Worm (Caenorhabditis elegans) whole organism, young adult: ENCODE results near the gene fbxa-152.
"Not testable (repeated sequence)": the region's sequence is repeated elsewhere in the genome, so short reads cannot be mapped to it uniquely, and the experiment has no call there.

Experiments
- B0261.1 ChIP-seq: sonication (generic microtip); optimal IDR thresholded peaks from 2 replicates; lab custom pipeline; 2016; ENCODE audit warnings: mild to moderate bottlenecking, missing genetic modification characterization, moderate library complexity, missing compliant biosample characterization
- C17E4.6 ChIP-seq: fragments of 200-800 bp; sonication (Bioruptor generic); IDR thresholded peaks from 2 replicates; pipeline ENCODE4 v1.3.6; 2022; ENCODE audit warnings: missing genetic modification reagents, missing genetic modification characterization, missing compliant biosample characterization
- F10E7.11 ChIP-seq: sonication (generic microtip); optimal IDR thresholded peaks from 2 replicates; lab custom pipeline; 2017; ENCODE audit warnings: mild to moderate bottlenecking, missing genetic modification characterization, moderate library complexity, missing compliant biosample characterization
- F22D6.2 ChIP-seq: sonication (generic microtip); optimal IDR thresholded peaks from 2 replicates; lab custom pipeline; 2016; ENCODE audit warnings: mild to moderate bottlenecking, missing genetic modification characterization, missing compliant biosample characterization
- F52B5.7 ChIP-seq: sonication (generic microtip); optimal IDR thresholded peaks from 2 replicates; lab custom pipeline; 2016; ENCODE audit warnings: mild to moderate bottlenecking, missing genetic modification characterization, missing compliant biosample characterization
- F57A8.1 ChIP-seq: fragments of 200-800 bp; sonication (Bioruptor generic); optimal IDR thresholded peaks from 2 replicates; lab custom pipeline; 2018; ENCODE audit warnings: mild to moderate bottlenecking, missing genetic modification characterization, moderate library complexity, missing compliant biosample characterization
- F57C9.4 ChIP-seq: sonication (generic microtip); optimal IDR thresholded peaks from 2 replicates; lab custom pipeline; 2017; ENCODE audit warnings: mild to moderate bottlenecking, missing genetic modification characterization, missing compliant biosample characterization
- K11D2.4 ChIP-seq: fragments of 200-800 bp; sonication (Bioruptor generic); IDR thresholded peaks from 2 replicates; pipeline ENCODE4 v1.3.6; 2022; ENCODE audit warnings: missing genetic modification reagents, missing genetic modification characterization, missing compliant biosample characterization
- Y53F4B.3 ChIP-seq: fragments of 200-800 bp; sonication (Bioruptor generic); IDR thresholded peaks from 2 replicates; pipeline ENCODE4 v1.3.6; 2022; ENCODE audit warnings: missing genetic modification reagents, missing genetic modification characterization, missing compliant biosample characterization
- Y56A3A.18 ChIP-seq: fragments of 200-800 bp; sonication (Bioruptor generic); IDR thresholded peaks from 2 replicates; pipeline ENCODE4 v1.3.6; 2022; ENCODE audit warnings: missing genetic modification reagents, missing genetic modification characterization, missing compliant biosample characterization
- ZK185.1 ChIP-seq: sonication (generic microtip); optimal IDR thresholded peaks from 2 replicates; lab custom pipeline; 2016; ENCODE audit warnings: mild to moderate bottlenecking, missing genetic modification characterization, missing compliant biosample characterization; ENCODE audit not compliant: poor library complexity, severe bottlenecking
- aptf-2 ChIP-seq: fragments of 200-800 bp; sonication (Bioruptor generic); conservative IDR thresholded peaks from 2 replicates; pipeline ENCODE4 v1.3.6; 2022; ENCODE audit warnings: missing genetic modification reagents, missing genetic modification characterization, missing compliant biosample characterization
- aptf-3 ChIP-seq: fragments of 200-800 bp; sonication (Bioruptor generic); IDR thresholded peaks from 2 replicates; pipeline ENCODE4 v1.3.6; 2022; ENCODE audit warnings: missing genetic modification characterization, missing compliant biosample characterization
- atf-7 ChIP-seq: sonication (generic microtip); optimal IDR thresholded peaks from 2 replicates; lab custom pipeline; 2017; ENCODE audit warnings: mild to moderate bottlenecking, missing genetic modification characterization, missing compliant biosample characterization
- attf-5 ChIP-seq: fragments of 200-800 bp; sonication (Bioruptor generic); optimal IDR thresholded peaks from 2 replicates; lab custom pipeline; 2018; ENCODE audit warnings: mild to moderate bottlenecking, missing genetic modification characterization, missing compliant biosample characterization
- ceh-100 ChIP-seq: fragments of 200-800 bp; sonication (Bioruptor generic); IDR thresholded peaks from 2 replicates; pipeline ENCODE4 v1.3.6; 2022; ENCODE audit warnings: missing genetic modification reagents, missing genetic modification characterization, missing compliant biosample characterization
- ceh-27 ChIP-seq: fragments of 200-800 bp; sonication (Bioruptor generic); optimal IDR thresholded peaks from 2 replicates; lab custom pipeline; 2018; ENCODE audit warnings: mild to moderate bottlenecking, missing genetic modification characterization, moderate library complexity, missing compliant biosample characterization
- ceh-58 ChIP-seq: fragments of 200-800 bp; sonication (Bioruptor generic); IDR thresholded peaks from 2 replicates; pipeline ENCODE4 v1.3.6; 2022; ENCODE audit warnings: missing genetic modification characterization, missing compliant biosample characterization
- ceh-79 ChIP-seq: sonication (generic microtip); optimal IDR thresholded peaks from 2 replicates; lab custom pipeline; 2017; ENCODE audit warnings: mild to moderate bottlenecking, missing genetic modification characterization, missing compliant biosample characterization
- chd-7 ChIP-seq: sonication (generic microtip); optimal IDR thresholded peaks from 2 replicates; lab custom pipeline; 2016; ENCODE audit warnings: mild to moderate bottlenecking, missing genetic modification characterization, moderate library complexity, missing compliant biosample characterization
- die-1 ChIP-seq: sonication (generic microtip); optimal IDR thresholded peaks from 2 replicates; lab custom pipeline; 2016; ENCODE audit warnings: missing genotype, mild to moderate bottlenecking, missing genetic modification characterization, missing compliant biosample characterization
- gei-17 ChIP-seq: fragments of 200-800 bp; sonication (Bioruptor generic); optimal IDR thresholded peaks from 2 replicates; lab custom pipeline; 2018; ENCODE audit warnings: mild to moderate bottlenecking, missing genetic modification characterization, missing compliant biosample characterization
- hmg-20 ChIP-seq: fragments of 200-800 bp; sonication (Bioruptor generic); IDR thresholded peaks from 2 replicates; pipeline ENCODE4 v1.3.6; 2022; ENCODE audit warnings: missing genetic modification reagents, missing genetic modification characterization, missing compliant biosample characterization
- hrde-1 ChIP-seq: sonication (generic microtip); optimal IDR thresholded peaks from 2 replicates; lab custom pipeline; 2016; ENCODE audit warnings: missing genetic modification characterization, mild to moderate bottlenecking, missing compliant biosample characterization, moderate library complexity, missing genotype, missing genetic modification reagents, borderline replicate concordance
- lag-1 ChIP-seq: fragments of 200-800 bp; sonication (Bioruptor generic); IDR thresholded peaks from 2 replicates; pipeline ENCODE4 v1.3.6; 2022; ENCODE audit warnings: missing genetic modification reagents, missing genetic modification characterization, missing compliant biosample characterization
- lin-40 ChIP-seq: sonication (generic microtip); optimal IDR thresholded peaks from 2 replicates; lab custom pipeline; 2016; ENCODE audit warnings: missing genetic modification characterization, mild to moderate bottlenecking, missing compliant biosample characterization, missing genotype, missing genetic modification reagents
- lsl-1 ChIP-seq: fragments of 200-800 bp; sonication (Bioruptor generic); optimal IDR thresholded peaks from 2 replicates; lab custom pipeline; 2018; ENCODE audit warnings: mild to moderate bottlenecking, missing genetic modification characterization, moderate library complexity, missing compliant biosample characterization
- madf-6 ChIP-seq: fragments of 200-800 bp; sonication (Bioruptor generic); IDR thresholded peaks from 2 replicates; pipeline ENCODE4 v1.3.6; 2022; ENCODE audit warnings: missing genetic modification reagents, missing genetic modification characterization, missing compliant biosample characterization
- mel-28 ChIP-seq: sonication (generic microtip); optimal IDR thresholded peaks from 2 replicates; lab custom pipeline; 2016; ENCODE audit warnings: borderline replicate concordance, mild to moderate bottlenecking, missing genetic modification characterization, missing compliant biosample characterization
- mxl-1 ChIP-seq: sonication (generic microtip); optimal IDR thresholded peaks from 2 replicates; lab custom pipeline; 2016; ENCODE audit warnings: missing genetic modification characterization, missing compliant biosample characterization
- nfya-2 ChIP-seq: fragments of 200-800 bp; sonication (Bioruptor generic); IDR thresholded peaks from 2 replicates; pipeline ENCODE4 v1.3.6; 2022; ENCODE audit warnings: missing genetic modification reagents, missing genetic modification characterization, missing compliant biosample characterization
- nhr-90 ChIP-seq: sonication (generic microtip); optimal IDR thresholded peaks from 2 replicates; lab custom pipeline; 2016; ENCODE audit warnings: missing genotype, mild to moderate bottlenecking, missing genetic modification characterization, missing compliant biosample characterization
- rec-8 ChIP-seq, 2 experiments: sonication (generic microtip); optimal IDR thresholded peaks; 2 replicates each; lab custom pipeline; 2016; ENCODE audit warnings: mild to moderate bottlenecking in 2 of 2, missing genetic modification characterization in 2 of 2, missing genetic modification reagents in 2 of 2, missing genotype in 2 of 2, missing biosample characterization in 1 of 2, missing compliant biosample characterization in 1 of 2, moderate library complexity in 1 of 2
- rpc-1 ChIP-seq, 2 experiments: fragments of 150-350 bp in 1 of 2; sonication (generic microtip) in 1 of 2; optimal IDR thresholded peaks; 2 replicates each; lab custom pipeline; 2014 to 2018; ENCODE audit warnings: missing biosample characterization in 1 of 2, missing genetic modification characterization in 1 of 2, missing genetic modification reagents in 1 of 2, missing genotype in 1 of 2
- somi-1 ChIP-seq: fragments of 200-800 bp; sonication (Bioruptor generic); optimal IDR thresholded peaks from 2 replicates; lab custom pipeline; 2018; ENCODE audit warnings: mild to moderate bottlenecking, missing genetic modification characterization, missing compliant biosample characterization
- zim-3 ChIP-seq: sonication (generic microtip); optimal IDR thresholded peaks from 2 replicates; lab custom pipeline; 2017; ENCODE audit warnings: mild to moderate bottlenecking, missing genetic modification characterization, moderate library complexity, missing compliant biosample characterization
- ztf-26 ChIP-seq: sonication (generic microtip); optimal IDR thresholded peaks from 2 replicates; lab custom pipeline; 2017; ENCODE audit warnings: missing genetic modification characterization, missing compliant biosample characterization
- ztf-6 ChIP-seq: fragments of 200-800 bp; sonication (Bioruptor generic); IDR thresholded peaks from 2 replicates; pipeline ENCODE4 v1.3.6; 2022; ENCODE audit warnings: missing genetic modification reagents, missing genetic modification characterization, missing compliant biosample characterization

The fbxa-152 gene

ce11 chrV:15643192-15643591, 41.0 kb upstream of the fbxa-152 start, which contains the start of gene C55A1.4:
TSS of gene C55A1.4 (minus strand) at chrV:15643292.
- not testable (repeated sequence) for TF ChIP-seq aptf-2; nfya-2 (GFP tag; lab: Robert Waterston, UW); rpc-1 (optimal IDR thresholded peaks at IDR 0.05; lab: Kevin White, UChicago); rpc-1 (tag; optimal IDR thresholded peaks at IDR 0.05; lab: Kevin White, UChicago)

ce11 chrV:15638853-15639252, 36.7 kb upstream of the fbxa-152 start, which contains the start of gene srz-44:
TSS of gene srz-44 (minus strand) at chrV:15638953.
- TF ChIP-seq hrde-1 (tag; lab: Kevin White, UChicago) = no peak
- no peak for TF ChIP-seq hmg-20 (GFP tag; lab: Robert Waterston, UW)
- TF ChIP-seq gei-17 (GFP tag; lab: Kevin White, UChicago) = no peak
- TF ChIP-seq attf-5 (GFP tag; lab: Kevin White, UChicago) = no peak
- no peak for TF ChIP-seq madf-6 (GFP tag; lab: Robert Waterston, UW)

ce11 chrV:15629543-15629942, 27.4 kb upstream of the fbxa-152 start, which contains the start of gene str-248:
TSS of gene str-248 (minus strand) at chrV:15629643.
- TF ChIP-seq mel-28 = no peak
- no peak for TF ChIP-seq F57C9.4
- TF ChIP-seq somi-1 = no peak
- TF ChIP-seq ztf-26 (tag; lab: Kevin White, UChicago) = no peak
- TF ChIP-seq lag-1 = no peak
- TF ChIP-seq aptf-3 (GFP tag; lab: Robert Waterston, UW) = no peak
- TF ChIP-seq lin-40 (tag; lab: Kevin White, UChicago) = no peak
- TF ChIP-seq C17E4.6 (GFP tag; lab: Robert Waterston, UW) = no peak
- TF ChIP-seq atf-7 (tag; lab: Kevin White, UChicago) = no peak
- no peak for TF ChIP-seq die-1 (tag; lab: Kevin White, UChicago)
- TF ChIP-seq chd-7 (tag; lab: Kevin White, UChicago) = no peak
- TF ChIP-seq lsl-1 (GFP tag; lab: Kevin White, UChicago) = no peak
- no peak for TF ChIP-seq nhr-90
- no peak for TF ChIP-seq ZK185.1
- no peak for TF ChIP-seq nfya-2 (GFP tag; lab: Robert Waterston, UW)
- no peak for TF ChIP-seq ceh-100
- TF ChIP-seq ceh-79 (tag; lab: Kevin White, UChicago) = no peak
- TF ChIP-seq K11D2.4 (GFP tag; lab: Robert Waterston, UW) = no peak
- no peak for TF ChIP-seq F52B5.7

- TF ChIP-seq ceh-58 (GFP tag; lab: Robert Waterston, UW) = no peak
- TF ChIP-seq F22D6.2 = no peak
- no peak for TF ChIP-seq rec-8 (tag; optimal IDR thresholded peaks at IDR 0.05; lab: Kevin White, UChicago)
- TF ChIP-seq Y53F4B.3 (GFP tag; lab: Robert Waterston, UW) = no peak
- no peak for TF ChIP-seq nfya-2 (GFP tag; lab: Robert Waterston, UW)
- TF ChIP-seq zim-3 (tag; lab: Kevin White, UChicago) = no peak
- TF ChIP-seq rpc-1 (optimal IDR thresholded peaks at IDR 0.05; lab: Kevin White, UChicago) = no peak
- TF ChIP-seq rpc-1 (tag; optimal IDR thresholded peaks at IDR 0.05; lab: Kevin White, UChicago) = no peak
- TF ChIP-seq hmg-20 (GFP tag; lab: Robert Waterston, UW) = no peak
- no peak for TF ChIP-seq F57A8.1 (GFP tag; lab: Kevin White, UChicago)
- no peak for TF ChIP-seq mxl-1 (tag; lab: Kevin White, UChicago)
- no peak for TF ChIP-seq Y56A3A.18 (GFP tag; lab: Robert Waterston, UW)
- no peak for TF ChIP-seq ztf-26 (tag; lab: Kevin White, UChicago)
- TF ChIP-seq ztf-6 (GFP tag; lab: Robert Waterston, UW) = no peak
- TF ChIP-seq B0261.1 (tag; lab: Kevin White, UChicago) = no peak
- no peak for TF ChIP-seq ceh-27 (GFP tag; lab: Kevin White, UChicago)
- TF ChIP-seq F10E7.11 (tag; lab: Kevin White, UChicago) = no peak
- TF ChIP-seq nhr-90 = no peak
- TF ChIP-seq, all 124 proteins: peak for 0
Measured at ce11 chrV:15625561-15625960, 23.4 kb upstream of the fbxa-152 start, which contains the start of gene C55A1.11. TSS of gene C55A1.11 (plus strand) at chrV:15625861.
